Worm (Caenorhabditis elegans) whole organism, L4 larva: ENCODE data around the gene acdh-12.

ENCODE experiments used
- F49E8.2 ChIP-seq: sonication (generic microtip); optimal IDR thresholded peaks from 2 replicates; lab custom pipeline; 2016; ENCODE audit warnings: missing compliant biosample characterization, mild to moderate bottlenecking, missing genetic modification characterization, borderline replicate concordance
- aha-1 ChIP-seq: fragments of 150-350 bp; peaks from one replicate; lab custom pipeline; 2014; ENCODE audit warnings: missing biosample characterization, missing genetic modification characterization
- fkh-10 ChIP-seq: fragments of 150-350 bp; optimal IDR thresholded peaks from 2 replicates; lab custom pipeline; 2014; ENCODE audit warnings: missing biosample characterization, missing genetic modification reagents, missing genetic modification characterization
- lin-38 ChIP-seq: fragments of 200-800 bp; sonication (Bioruptor generic); IDR thresholded peaks from 2 replicates; pipeline ENCODE4 v1.3.6; 2022; ENCODE audit warnings: missing genetic modification reagents, missing genetic modification characterization, missing compliant biosample characterization
- lsy-2 ChIP-seq, 2 experiments: fragments of 150-350 bp in 1 of 2; sonication (generic microtip) in 1 of 2; optimal IDR thresholded peaks; 2 replicates each; lab custom pipeline; 2014 to 2017; ENCODE audit warnings: missing biosample characterization in 2 of 2, missing genetic modification characterization in 2 of 2
- nhr-77 ChIP-seq: fragments of 150-350 bp; optimal IDR thresholded peaks from 2 replicates; lab custom pipeline; 2014; ENCODE audit warnings: missing biosample characterization, missing genetic modification characterization
- unc-39 ChIP-seq: sonication (generic microtip); optimal IDR thresholded peaks from 2 replicates; lab custom pipeline; 2017; ENCODE audit warnings: missing biosample characterization, missing genetic modification characterization

ce11 chrII:7174843-7175242, 20.6 kb downstream of the acdh-12 start, which contains the start of gene glc-4:
- no peak for TF ChIP-seq nhr-77 (tag; lab: Kevin White, UChicago)
- no peak for TF ChIP-seq fkh-10 (GFP tag; lab: Kevin White, UChicago)
- no peak for TF ChIP-seq lin-38 (GFP tag; lab: Robert Waterston, UW)
- no peak for TF ChIP-seq unc-39 (tag; lab: Kevin White, UChicago)
- TF ChIP-seq F49E8.2 (tag; lab: Kevin White, UChicago): no peak
- TF ChIP-seq aha-1: no peak
- no peak for TF ChIP-seq lsy-2 (tag; optimal IDR thresholded peaks at IDR 0.05; lab: Kevin White, UChicago)
